Fruit fly (Drosophila melanogaster): Measurements from ENCODE around the gene Syx7.

Gene Syx7

dm6 chr3L:21483837-21484236 lies 38.2 kb downstream of the Syx7 start (continued):
- TF ChIP-seq cg (GFP tag; optimal IDR thresholded peaks at IDR 0.05): no peak
- TF ChIP-seq CG15514 (GFP tag; optimal IDR thresholded peaks at IDR 0.05): peak; percentile 46
- peak; percentile 87 for TF ChIP-seq HmgZ (tag; optimal IDR thresholded peaks at IDR 0.05)
- peak; percentile 19; the same call in 1 of the 2 replicates for TF ChIP-seq MBD-R2 (GFP tag; IDR thresholded peaks at IDR 0.05)
- TF ChIP-seq CG9817 (tag; optimal IDR thresholded peaks at IDR 0.05): no peak
- peak; percentile 94 for TF ChIP-seq pita (GFP tag; optimal IDR thresholded peaks at IDR 0.05)
- peak; percentile 52; the same call in 1 of the 2 replicates for TF ChIP-seq Bgb (GFP tag; IDR thresholded peaks at IDR 0.05; ENCODE audit: partially characterized antibody)
- TF ChIP-seq shn (GFP tag; optimal IDR thresholded peaks at IDR 0.05): peak; percentile 15
- peak; percentile 23 for TF ChIP-seq Tbp (GFP tag; optimal IDR thresholded peaks at IDR 0.05)
- TF ChIP-seq chinmo (GFP tag; IDR thresholded peaks at IDR 0.05; ENCODE audit: partially characterized antibody): peak; percentile 47; the same call in 1 of the 4 replicates
- no peak for TF ChIP-seq CG30431 (GFP tag; optimal IDR thresholded peaks at IDR 0.05)
- no peak for TF ChIP-seq inv (GFP tag; IDR thresholded peaks at IDR 0.05; ENCODE audit: partially characterized antibody)
- TF ChIP-seq pnt (GFP tag; optimal IDR thresholded peaks at IDR 0.05): peak; percentile 26
- TF ChIP-seq lola (GFP tag; optimal IDR thresholded peaks at IDR 0.05): peak in 1 of 3 experiments; percentile 6
- peak; percentile 27 for TF ChIP-seq CG30403 (GFP tag; optimal IDR thresholded peaks at IDR 0.05)
- TF ChIP-seq knrl (GFP tag; IDR thresholded peaks at IDR 0.05; ENCODE audit: partially characterized antibody): peak; percentile 50; the same call in 1 of the 3 replicates
- no peak for TF ChIP-seq CG11456 (GFP tag; IDR thresholded peaks at IDR 0.05)
- no peak for TF ChIP-seq Eip74EF (GFP tag; optimal IDR thresholded peaks at IDR 0.05)
- TF ChIP-seq jing (GFP tag; optimal IDR thresholded peaks at IDR 0.05): no peak
- no peak for TF ChIP-seq ac (GFP tag; optimal IDR thresholded peaks at IDR 0.05)
- peak; percentile 46 for TF ChIP-seq CG2120 (GFP tag; optimal IDR thresholded peaks at IDR 0.05)
- peak; percentile 99 for TF ChIP-seq vvl (GFP tag; IDR thresholded peaks at IDR 0.05)
- peak; percentile 53 for TF ChIP-seq CG13624 (GFP tag; optimal IDR thresholded peaks at IDR 0.05)
- peak; percentile 1 for TF ChIP-seq CG12744 (GFP tag; optimal IDR thresholded peaks at IDR 0.05)
- no peak for TF ChIP-seq CG18619 (GFP tag; optimal IDR thresholded peaks at IDR 0.05)
- TF ChIP-seq CG16863 (GFP tag; optimal IDR thresholded peaks at IDR 0.05): no peak
- TF ChIP-seq Hmx (GFP tag; optimal IDR thresholded peaks at IDR 0.05): no peak
- peak; percentile 17 for TF ChIP-seq bab2 (GFP tag; optimal IDR thresholded peaks at IDR 0.05)
- no peak for TF ChIP-seq mirr (GFP tag; optimal IDR thresholded peaks at IDR 0.05)
- peak; percentile 68 for TF ChIP-seq CG31365 (tag; optimal IDR thresholded peaks at IDR 0.05)
- no peak for TF ChIP-seq CG6175 (GFP tag; IDR thresholded peaks at IDR 0.05)
- TF ChIP-seq nom (GFP tag; optimal IDR thresholded peaks at IDR 0.05): no peak
- peak; percentile 16 for TF ChIP-seq CG12391 (tag; optimal IDR thresholded peaks at IDR 0.05)
- TF ChIP-seq Asciz (GFP tag; optimal IDR thresholded peaks at IDR 0.05): no peak
- peak; percentile 92 for TF ChIP-seq Med (GFP tag)
- peak; percentile 83; the same call in 1 of the 3 replicates for TF ChIP-seq CG2199 (GFP tag; IDR thresholded peaks at IDR 0.05)
- TF ChIP-seq bigmax (GFP tag; optimal IDR thresholded peaks at IDR 0.05): peak; percentile 9
- no peak for TF ChIP-seq CG11696 (GFP tag; IDR thresholded peaks at IDR 0.05)
- peak; percentile 44 for TF ChIP-seq Hsf (GFP tag; optimal IDR thresholded peaks at IDR 0.05)
- peak in 1 of 2 experiments; percentile 25 for TF ChIP-seq Hr51 (GFP tag; optimal IDR thresholded peaks at IDR 0.05)
- TF ChIP-seq nmo (GFP tag; optimal IDR thresholded peaks at IDR 0.05): peak; percentile 35
- TF ChIP-seq Atf6 (GFP tag; IDR thresholded peaks at IDR 0.05): no peak
- no peak for TF ChIP-seq bcd (GFP tag; optimal IDR thresholded peaks at IDR 0.05)
- peak in 1 of 2 experiments; percentile 7 for TF ChIP-seq bsh (GFP tag; optimal IDR thresholded peaks at IDR 0.05)
- peak; percentile 25 for TF ChIP-seq CG4424 (GFP tag; optimal IDR thresholded peaks at IDR 0.05)
- TF ChIP-seq BEAF-32 (GFP tag; optimal IDR thresholded peaks at IDR 0.05): peak; percentile 26
- TF ChIP-seq CG2129 (GFP tag; IDR thresholded peaks at IDR 0.05; ENCODE audit: partially characterized antibody): no peak
- TF ChIP-seq CG1603 (tag; optimal IDR thresholded peaks at IDR 0.05): peak; percentile 63
- peak; percentile 19 for TF ChIP-seq CG4820 (GFP tag; optimal IDR thresholded peaks at IDR 0.05)
